Fruit fly (Drosophila melanogaster) whole organism, pupa: ENCODE data around the gene dgt2.

Experiments
- CG10348 ChIP-seq: fragments of 200-800 bp; sonication (Bioruptor generic); IDR thresholded peaks from 2 replicates; pipeline ENCODE4 v1.3.6; 2022; ENCODE audit warnings: missing biosample characterization, missing genetic modification characterization
- CG13204 ChIP-seq: fragments of 200-800 bp; sonication (Bioruptor generic); optimal IDR thresholded peaks from 2 replicates; lab custom pipeline; 2018; ENCODE audit warnings: missing biosample characterization, mild to moderate bottlenecking, missing genetic modification characterization, moderate library complexity
- CG15710 ChIP-seq: fragments of 200-800 bp; sonication (Bioruptor generic); optimal IDR thresholded peaks from 2 replicates; lab custom pipeline; 2018; ENCODE audit warnings: missing biosample characterization, mild to moderate bottlenecking, missing genetic modification characterization, moderate library complexity
- CG32121 ChIP-seq: fragments of 200-800 bp; sonication (Bioruptor generic); IDR thresholded peaks from 2 replicates; pipeline ENCODE4 v1.3.6; 2022; ENCODE audit warnings: missing biosample characterization, missing genetic modification characterization
- CG34367 ChIP-seq: fragments of 200-800 bp; sonication (Bioruptor generic); optimal IDR thresholded peaks from 2 replicates; lab custom pipeline; 2018; ENCODE audit warnings: missing biosample characterization, mild to moderate bottlenecking, missing genetic modification characterization
- CG8301 ChIP-seq: fragments of 200-800 bp; sonication (Bioruptor generic); optimal IDR thresholded peaks from 2 replicates; lab custom pipeline; 2018; ENCODE audit warnings: missing biosample characterization, mild to moderate bottlenecking, missing genetic modification characterization
- CG9948 ChIP-seq: fragments of 200-800 bp; sonication (Bioruptor generic); optimal IDR thresholded peaks from 2 replicates; lab custom pipeline; 2018; ENCODE audit warnings: missing biosample characterization, mild to moderate bottlenecking, missing genetic modification characterization, moderate library complexity
- D1 ChIP-seq: fragments of 200-800 bp; sonication (Bioruptor generic); optimal IDR thresholded peaks from 2 replicates; lab custom pipeline; 2018; ENCODE audit warnings: missing biosample characterization, mild to moderate bottlenecking, missing genetic modification characterization, moderate library complexity
- Ets98B ChIP-seq: fragments of 200-800 bp; sonication (Bioruptor generic); IDR thresholded peaks from 2 replicates; pipeline ENCODE4 v1.3.6; 2022; ENCODE audit warnings: missing biosample characterization, missing genetic modification characterization
- Pif1A ChIP-seq: fragments of 200-800 bp; sonication (Bioruptor generic); optimal IDR thresholded peaks from 3 replicates; lab custom pipeline; 2016; ENCODE audit warnings: missing biosample characterization, missing genetic modification characterization
- Snoo ChIP-seq: fragments of 200-800 bp; sonication (Bioruptor generic); optimal IDR thresholded peaks from 3 replicates; lab custom pipeline; 2017; ENCODE audit warnings: missing biosample characterization, mild to moderate bottlenecking, missing genetic modification characterization, inconsistent platforms
- gl ChIP-seq: fragments of 200-800 bp; sonication (Bioruptor generic); optimal IDR thresholded peaks from 2 replicates; lab custom pipeline; 2018; ENCODE audit warnings: missing biosample characterization, mild to moderate bottlenecking, missing genetic modification characterization

Gene dgt2

DNA sequence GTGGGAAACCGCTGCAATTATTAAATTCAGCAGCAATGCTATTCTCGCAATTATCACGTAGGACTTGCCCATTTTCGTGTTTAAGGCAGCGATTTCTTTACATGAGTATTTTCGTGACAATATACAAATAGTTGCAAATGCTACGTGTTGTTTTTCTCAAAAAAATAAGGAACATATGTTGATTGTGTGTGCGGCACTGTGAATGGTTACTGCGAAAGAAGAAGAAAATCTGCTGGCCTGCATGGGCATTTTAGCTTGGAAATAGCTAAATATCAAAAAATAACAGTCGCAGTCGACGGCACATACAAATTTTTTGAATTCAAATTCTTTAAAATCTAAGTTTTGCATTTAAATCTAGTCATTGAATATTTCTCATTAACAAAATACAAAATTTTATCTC lies 50.8 kb downstream of the dgt2 start, which contains the start of gene CG6766:
Gene CG6766, minus strand, starts transcription at position 180 of the 400 bp plus-strand sequence.
- TF ChIP-seq Pif1A (GFP tag; lab: Kevin White, UChicago) (no peak), CG8301 (tag; lab: Kevin White, UChicago) (no peak), CG32121 (GFP tag; lab: Robert Waterston, UW) (no peak), CG13204 (no peak), D1 (tag; lab: Kevin White, UChicago) (no peak), CG15710 (tag; lab: Kevin White, UChicago) (no peak), CG10348 (no peak), Ets98B (no peak), CG34367 (tag; lab: Kevin White, UChicago) (no peak), CG9948 (tag; lab: Kevin White, UChicago) (no peak), gl (tag; lab: Kevin White, UChicago) (no peak), Snoo (tag; lab: Kevin White, UChicago) (no peak)
